Fruit fly (Drosophila melanogaster): ENCODE results near the gene CG31251.

Gene CG31251

DNA sequence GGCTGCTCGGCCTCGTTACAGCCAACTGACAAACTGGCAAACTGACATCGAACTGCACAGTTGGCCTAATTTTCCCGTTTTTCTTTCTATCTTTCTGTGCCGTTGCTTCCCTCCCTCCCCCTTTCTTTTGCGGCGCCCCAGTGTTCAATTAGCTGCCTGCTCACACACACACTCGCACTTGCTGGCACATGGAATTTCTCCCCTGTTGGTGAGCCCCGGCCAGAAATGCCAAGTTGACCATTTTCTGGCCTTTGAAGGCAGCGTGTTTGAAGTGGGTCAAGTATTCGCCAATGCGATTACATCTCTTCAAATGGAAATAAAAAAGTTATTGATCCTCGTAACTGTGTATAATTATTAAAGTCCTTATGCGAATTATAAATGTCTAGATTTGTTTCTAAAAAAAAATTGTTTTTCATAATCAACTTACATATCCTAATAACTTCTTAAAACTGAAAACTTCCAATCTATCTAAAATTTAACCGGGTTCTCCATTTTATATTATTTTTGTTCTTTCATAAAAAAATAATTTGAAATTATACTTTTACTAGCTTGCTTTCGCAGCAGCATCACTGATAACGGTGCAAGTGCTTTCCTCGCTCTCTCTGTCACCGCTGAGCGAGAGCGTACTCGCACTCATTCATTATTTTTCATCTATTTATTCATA is 3.9 kb downstream of the CG31251 start (continued):
- peak in 1 of 2 experiments; percentile 10 for TF ChIP-seq chif (GFP tag; optimal IDR thresholded peaks at IDR 0.05)
- peak; percentile 21 for TF ChIP-seq CG13775 (GFP tag; optimal IDR thresholded peaks at IDR 0.05)
- peak; percentile 23 for TF ChIP-seq unpg (GFP tag; optimal IDR thresholded peaks at IDR 0.05)
- no peak for TF ChIP-seq ash1 (GFP tag; optimal IDR thresholded peaks at IDR 0.05)
- no peak for TF ChIP-seq h (optimal IDR thresholded peaks at IDR 0.05)
- TF ChIP-seq CoRest (tag; optimal IDR thresholded peaks at IDR 0.05): peak; percentile 63
- TF ChIP-seq CG2875 (GFP tag; optimal IDR thresholded peaks at IDR 0.05): peak; percentile 48
- peak; percentile 31 for TF ChIP-seq Chrac-16 (GFP tag; optimal IDR thresholded peaks at IDR 0.05)
- 0 out of 2 replicates have a peak, but pooled peaks have one; percentile 0 for TF ChIP-seq Scr (GFP tag; IDR thresholded peaks at IDR 0.05; ENCODE audit: partially characterized antibody)
- peak; percentile 1 for TF ChIP-seq Dip3 (GFP tag; optimal IDR thresholded peaks at IDR 0.05)
- peak; percentile 57 for TF ChIP-seq Oli (tag; optimal IDR thresholded peaks at IDR 0.05)
- TF ChIP-seq CG18262 (tag; optimal IDR thresholded peaks at IDR 0.05): peak; percentile 85
- TF ChIP-seq CG3407 (GFP tag; optimal IDR thresholded peaks at IDR 0.05): peak; percentile 1
- TF ChIP-seq CG13894 (tag; optimal IDR thresholded peaks at IDR 0.05): no peak
- peak; percentile 53 for TF ChIP-seq trem (tag; optimal IDR thresholded peaks at IDR 0.05)
- peak; percentile 40 for TF ChIP-seq CG10147 (GFP tag; optimal IDR thresholded peaks at IDR 0.05)
- TF ChIP-seq odd (GFP tag; optimal IDR thresholded peaks at IDR 0.05): peak; percentile 53
- peak; percentile 22 for TF ChIP-seq PHDP (tag; optimal IDR thresholded peaks at IDR 0.05)
- no peak for TF ChIP-seq CG6791 (GFP tag; IDR thresholded peaks at IDR 0.05; ENCODE audit: partially characterized antibody)
- no peak for TF ChIP-seq Camta (GFP tag; optimal IDR thresholded peaks at IDR 0.05)
- 0 out of 2 replicates have a peak, but pooled peaks have one; percentile 13 for TF ChIP-seq Ada2b (GFP tag; IDR thresholded peaks at IDR 0.05)
- peak; percentile 58 for TF ChIP-seq Med (GFP tag)
- no peak for TF ChIP-seq prd (optimal IDR thresholded peaks at IDR 0.05)
- 0 out of 3 replicates have a peak, but pooled peaks have one; percentile 38 for TF ChIP-seq prd (GFP tag; IDR thresholded peaks at IDR 0.05)
- peak; percentile 43 for TF ChIP-seq CG1529 (GFP tag; optimal IDR thresholded peaks at IDR 0.05)
- peak; percentile 4 for TF ChIP-seq mam (GFP tag; optimal IDR thresholded peaks at IDR 0.05)
- no peak for TF ChIP-seq D19B (GFP tag; optimal IDR thresholded peaks at IDR 0.05)
- TF ChIP-seq btn (GFP tag; optimal IDR thresholded peaks at IDR 0.05): no peak
- no peak for TF ChIP-seq CG17568 (GFP tag; optimal IDR thresholded peaks at IDR 0.05)
- peak; percentile 68 for TF ChIP-seq CG12769 (tag; optimal IDR thresholded peaks at IDR 0.05)
- TF ChIP-seq HLH54F (GFP tag; optimal IDR thresholded peaks at IDR 0.05): peak; percentile 5
- TF ChIP-seq CG15696 (tag; optimal IDR thresholded peaks at IDR 0.05): peak; percentile 17
- TF ChIP-seq sd (tag; optimal IDR thresholded peaks at IDR 0.05): peak; percentile 76
- TF ChIP-seq Antp (GFP tag; optimal IDR thresholded peaks at IDR 0.05): no peak
- TF ChIP-seq phol (tag; optimal IDR thresholded peaks at IDR 0.05): peak; percentile 71
- TF ChIP-seq MESR4 (GFP tag; optimal IDR thresholded peaks at IDR 0.05): no peak
- no peak for TF ChIP-seq D (optimal IDR thresholded peaks at IDR 0.05)
- TF ChIP-seq D (GFP tag; optimal IDR thresholded peaks at IDR 0.05): peak; percentile 55
- 0 out of 3 replicates have a peak, but pooled peaks have one; percentile 20 for TF ChIP-seq otp (GFP tag; IDR thresholded peaks at IDR 0.05)
- TF ChIP-seq gt (GFP tag; IDR thresholded peaks at IDR 0.05): no peak
- peak; percentile 61 for TF ChIP-seq D19A (tag; optimal IDR thresholded peaks at IDR 0.05)
- TF ChIP-seq esg (GFP tag; conservative IDR thresholded peaks at IDR 0.05): peak; percentile 30; the same call in 1 of the 2 replicates
- peak; percentile 44 for TF ChIP-seq CG10267 (tag; optimal IDR thresholded peaks at IDR 0.05)
- TF ChIP-seq cg (GFP tag; optimal IDR thresholded peaks at IDR 0.05): peak; percentile 74
- peak; percentile 32; the same call in 1 of the 2 replicates for TF ChIP-seq lmd (GFP tag; IDR thresholded peaks at IDR 0.05)
- peak; percentile 33; the same call in 1 of the 2 replicates for TF ChIP-seq Xrp1 (GFP tag; IDR thresholded peaks at IDR 0.05)
- TF ChIP-seq bsh (GFP tag; optimal IDR thresholded peaks at IDR 0.05): peak in 1 of 2 experiments; percentile 39
- TF ChIP-seq grau (tag; optimal IDR thresholded peaks at IDR 0.05): peak; percentile 58
- 0 out of 4 replicates have a peak, but pooled peaks have one; percentile 63 for TF ChIP-seq chinmo (GFP tag; IDR thresholded peaks at IDR 0.05; ENCODE audit: partially characterized antibody)
